Worm (Caenorhabditis elegans) whole organism, L2 larva: ENCODE data around the gene ZC196.4.

Experiments used
- C34F6.9 ChIP-seq: fragments of 150-350 bp; optimal IDR thresholded peaks from 2 replicates; lab custom pipeline; 2014; ENCODE audit warnings: missing biosample characterization, missing genetic modification characterization
- F13H6.1 ChIP-seq: sonication (generic microtip); optimal IDR thresholded peaks from 2 replicates; lab custom pipeline; 2016; ENCODE audit warnings: missing genetic modification characterization, missing compliant biosample characterization
- Y55F3AM.14 ChIP-seq: fragments of 200-800 bp; sonication (Bioruptor generic); optimal IDR thresholded peaks from 2 replicates; lab custom pipeline; 2018; ENCODE audit warnings: mild to moderate bottlenecking, missing genetic modification characterization, missing compliant biosample characterization
- ZK546.5 ChIP-seq: sonication (generic microtip); optimal IDR thresholded peaks from 2 replicates; lab custom pipeline; 2017; ENCODE audit warnings: missing biosample characterization, missing genetic modification characterization
- alr-1 ChIP-seq: fragments of 150-350 bp; optimal IDR thresholded peaks from 2 replicates; lab custom pipeline; 2014; ENCODE audit warnings: missing biosample characterization, missing genetic modification characterization
- aly-2 ChIP-seq: fragments of 150-350 bp; optimal IDR thresholded peaks from 2 replicates; lab custom pipeline; 2014; ENCODE audit warnings: missing biosample characterization, missing genetic modification characterization
- ama-1 ChIP-seq: fragments of 150-350 bp; optimal IDR thresholded peaks from 2 replicates; lab custom pipeline; 2018; ENCODE audit warnings: inconsistent platforms
- blmp-1 ChIP-seq: sonication (generic microtip); optimal IDR thresholded peaks from 2 replicates; lab custom pipeline; 2017; ENCODE audit warnings: missing genetic modification characterization, mild to moderate bottlenecking, missing compliant biosample characterization, antibody characterized with exemption, moderate library complexity; ENCODE audit not compliant: insufficient read depth
- ceh-16 ChIP-seq: fragments of 150-350 bp; optimal IDR thresholded peaks from 2 replicates; lab custom pipeline; 2014; ENCODE audit warnings: missing biosample characterization, missing genetic modification characterization
- ceh-82 ChIP-seq: fragments of 150-350 bp; optimal IDR thresholded peaks from 2 replicates; lab custom pipeline; 2014; ENCODE audit warnings: missing biosample characterization, missing genetic modification characterization
- dmd-4 ChIP-seq: sonication (generic microtip); optimal IDR thresholded peaks from 2 replicates; lab custom pipeline; 2017; ENCODE audit warnings: missing biosample characterization, missing genetic modification characterization
- elt-1 ChIP-seq: fragments of 150-350 bp; optimal IDR thresholded peaks from 2 replicates; lab custom pipeline; 2014; ENCODE audit warnings: missing biosample characterization, missing genetic modification characterization
- elt-3 ChIP-seq: sonication (generic microtip); optimal IDR thresholded peaks from 2 replicates; lab custom pipeline; 2017; ENCODE audit warnings: missing biosample characterization, missing genetic modification characterization
- gmeb-1 ChIP-seq: fragments of 150-350 bp; optimal IDR thresholded peaks from 2 replicates; lab custom pipeline; 2014; ENCODE audit warnings: missing biosample characterization, missing genetic modification characterization
- lin-11 ChIP-seq: fragments of 150-350 bp; sonication (generic microtip); optimal IDR thresholded peaks from 2 replicates; lab custom pipeline; 2014; ENCODE audit warnings: missing biosample characterization, missing genetic modification characterization, inconsistent platforms, mixed read lengths
- lin-13 ChIP-seq: fragments of 150-350 bp; optimal IDR thresholded peaks from 2 replicates; lab custom pipeline; 2014; ENCODE audit warnings: missing biosample characterization, missing genetic modification reagents, missing genetic modification characterization
- lin-39 ChIP-seq: fragments of 150-350 bp; optimal IDR thresholded peaks from 2 replicates; lab custom pipeline; 2014; ENCODE audit warnings: missing biosample characterization, missing genetic modification reagents, missing genetic modification characterization
- lsy-2 ChIP-seq, 2 experiments: fragments of 150-350 bp in 1 of 2; sonication (generic microtip) in 1 of 2; optimal IDR thresholded peaks; 2 replicates each; lab custom pipeline; 2014 to 2017; ENCODE audit warnings: missing biosample characterization in 2 of 2, missing genetic modification characterization in 2 of 2
- mab-5 ChIP-seq: fragments of 150-350 bp; optimal IDR thresholded peaks from 2 replicates; lab custom pipeline; 2014; ENCODE audit warnings: missing biosample characterization, missing genetic modification characterization
- mdl-1 ChIP-seq, 2 experiments: fragments of 150-350 bp in 1 of 2; sonication (generic microtip) in 1 of 2; optimal IDR thresholded peaks; 2 replicates each; lab custom pipeline; 2017; ENCODE audit warnings: missing biosample characterization in 2 of 2, missing genetic modification characterization in 2 of 2
- nhr-10 ChIP-seq: sonication (generic microtip); optimal IDR thresholded peaks from 2 replicates; lab custom pipeline; 2017; ENCODE audit warnings: missing biosample characterization, missing genetic modification characterization
- nhr-11 ChIP-seq: fragments of 150-350 bp; optimal IDR thresholded peaks from 2 replicates; lab custom pipeline; 2014; ENCODE audit warnings: missing biosample characterization, missing genetic modification characterization
- nhr-12 ChIP-seq: fragments of 150-350 bp; optimal IDR thresholded peaks from 2 replicates; lab custom pipeline; 2014; ENCODE audit warnings: missing biosample characterization, missing genetic modification characterization
- nhr-129 ChIP-seq: fragments of 150-350 bp; optimal IDR thresholded peaks from 2 replicates; lab custom pipeline; 2014; ENCODE audit warnings: missing biosample characterization, missing genetic modification characterization
- nhr-21 ChIP-seq: fragments of 150-350 bp; optimal IDR thresholded peaks from 2 replicates; lab custom pipeline; 2014; ENCODE audit warnings: missing biosample characterization, missing genetic modification characterization
- nhr-23 ChIP-seq: fragments of 150-350 bp; optimal IDR thresholded peaks from 2 replicates; lab custom pipeline; 2014; ENCODE audit warnings: missing biosample characterization, missing genetic modification reagents, missing genetic modification characterization
- nhr-237 ChIP-seq: fragments of 150-350 bp; optimal IDR thresholded peaks from 2 replicates; lab custom pipeline; 2014; ENCODE audit warnings: missing biosample characterization, missing genetic modification characterization
- nhr-6 ChIP-seq: fragments of 150-350 bp; optimal IDR thresholded peaks from 2 replicates; lab custom pipeline; 2014; ENCODE audit warnings: missing biosample characterization, missing genetic modification characterization
- peb-1 ChIP-seq: fragments of 150-350 bp; optimal IDR thresholded peaks from 2 replicates; lab custom pipeline; 2014; ENCODE audit warnings: missing biosample characterization, missing genetic modification characterization
- skn-1 ChIP-seq: sonication (generic microtip); optimal IDR thresholded peaks from 2 replicates; lab custom pipeline; 2017; ENCODE audit warnings: missing biosample characterization, missing genetic modification characterization
- sma-3 ChIP-seq: sonication (generic microtip); optimal IDR thresholded peaks from 2 replicates; lab custom pipeline; 2016; ENCODE audit warnings: missing genetic modification reagents, missing genetic modification characterization, missing compliant biosample characterization
- sma-9 ChIP-seq, 2 experiments: fragments of 150-350 bp in 1 of 2; sonication (generic microtip) in 1 of 2; optimal IDR thresholded peaks; 2 replicates each; lab custom pipeline; 2014 to 2016; ENCODE audit warnings: missing genetic modification characterization in 2 of 2, mild to moderate bottlenecking in 1 of 2, missing biosample characterization in 1 of 2, missing compliant biosample characterization in 1 of 2, missing genetic modification reagents in 1 of 2, moderate library complexity in 1 of 2
- snpc-4 ChIP-seq: fragments of 150-350 bp; optimal IDR thresholded peaks from 2 replicates; lab custom pipeline; 2014; ENCODE audit warnings: missing biosample characterization, missing genetic modification characterization
- unc-39 ChIP-seq: fragments of 150-350 bp; optimal IDR thresholded peaks from 2 replicates; lab custom pipeline; 2014; ENCODE audit warnings: missing biosample characterization, missing genetic modification characterization
- unc-55 ChIP-seq: fragments of 150-350 bp; sonication (generic microtip); optimal IDR thresholded peaks from 3 replicates; lab custom pipeline; 2014; ENCODE audit warnings: missing biosample characterization, missing genetic modification reagents, missing genetic modification characterization
- ztf-1 ChIP-seq: fragments of 200-800 bp; sonication (Bioruptor generic); conservative IDR thresholded peaks from 2 replicates; pipeline ENCODE4 v1.3.6; 2022; ENCODE audit warnings: missing genetic modification characterization, missing compliant biosample characterization
- ztf-11 ChIP-seq: sonication (generic microtip); optimal IDR thresholded peaks from 2 replicates; lab custom pipeline; 2017; ENCODE audit warnings: missing biosample characterization, missing genetic modification characterization
- ztf-4 ChIP-seq: fragments of 150-350 bp; optimal IDR thresholded peaks from 2 replicates; lab custom pipeline; 2014; ENCODE audit warnings: missing biosample characterization, missing genetic modification characterization

The ZC196.4 gene

DNA sequence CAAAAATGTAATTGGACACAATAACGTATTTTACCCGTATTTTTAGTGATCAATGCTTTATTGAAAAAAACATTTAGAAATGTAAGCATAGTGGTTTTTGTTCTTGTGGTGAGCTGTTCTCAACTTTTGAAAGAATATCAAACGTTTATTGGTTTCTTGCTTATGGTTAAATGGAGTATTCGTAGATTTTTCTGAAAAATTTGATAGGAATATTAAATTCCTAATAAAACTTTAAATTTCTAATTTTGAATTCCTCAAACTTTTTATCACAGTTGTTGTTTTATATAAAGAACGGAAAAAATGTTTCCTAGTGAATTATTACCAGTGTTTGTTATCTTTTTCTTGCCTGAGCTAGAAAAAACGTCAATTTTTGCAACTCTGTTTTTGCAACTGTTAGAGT lies 20.5 kb downstream of the ZC196.4 start, which contains the start of gene B0507.5:
B0507.5 (plus strand) TSS at position 301 of the 400 bp plus-strand sequence.
- TF ChIP-seq lin-11 (tag; lab: Kevin White, UChicago) = no peak
- no peak for TF ChIP-seq ztf-11 (tag; lab: Kevin White, UChicago)
- no peak for TF ChIP-seq ztf-1 (GFP tag; lab: Robert Waterston, UW)
- no peak for TF ChIP-seq skn-1 (tag; lab: Kevin White, UChicago)
- TF ChIP-seq dmd-4 (tag; lab: Kevin White, UChicago) = no peak
- no peak for TF ChIP-seq nhr-237 (tag; lab: Kevin White, UChicago)
- TF ChIP-seq aly-2 (tag; lab: Kevin White, UChicago) = no peak
- no peak for TF ChIP-seq C34F6.9 (tag; lab: Kevin White, UChicago)
- TF ChIP-seq sma-9 (GFP tag; optimal IDR thresholded peaks at IDR 0.05; lab: Kevin White, UChicago) = no peak
- no peak for TF ChIP-seq sma-9 (tag; optimal IDR thresholded peaks at IDR 0.05; lab: Kevin White, UChicago)
- no peak for TF ChIP-seq nhr-11 (tag; lab: Kevin White, UChicago)
- no peak for TF ChIP-seq alr-1
- TF ChIP-seq ZK546.5 (tag; lab: Kevin White, UChicago) = no peak
- no peak for TF ChIP-seq lin-13
- no peak for TF ChIP-seq mab-5 (tag; lab: Kevin White, UChicago)

DNA sequence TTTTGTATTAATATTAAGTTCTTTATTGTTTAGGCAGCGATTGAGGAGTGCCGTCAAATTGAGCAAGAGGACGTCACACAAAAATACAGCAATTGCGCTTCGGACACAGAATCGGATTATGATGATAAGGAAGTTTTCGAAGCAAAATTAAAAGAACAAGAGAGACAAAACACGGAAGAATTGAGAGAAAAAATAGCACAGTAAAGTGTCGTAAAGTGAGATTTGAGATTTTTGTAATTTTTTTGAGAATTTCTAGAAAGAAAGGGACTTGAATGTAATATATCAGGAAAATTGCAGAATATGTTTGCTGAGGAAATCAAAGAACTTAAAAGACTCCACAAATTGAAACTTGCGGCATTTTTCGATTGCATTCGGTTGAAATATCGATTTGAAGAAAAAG lies 21.8 kb downstream of the ZC196.4 start, which contains the start of gene B0507.4:
B0507.4 (plus strand) TSS at position 301 of the 400 bp plus-strand sequence.
- no peak for TF ChIP-seq ZK546.5 (tag; lab: Kevin White, UChicago)
- no peak for TF ChIP-seq unc-39
- no peak for TF ChIP-seq nhr-23 (tag; lab: Kevin White, UChicago)
- no peak for TF ChIP-seq ztf-4 (tag; lab: Kevin White, UChicago)
- TF ChIP-seq sma-9 (GFP tag; optimal IDR thresholded peaks at IDR 0.05; lab: Kevin White, UChicago) = no peak
- TF ChIP-seq sma-9 (tag; optimal IDR thresholded peaks at IDR 0.05; lab: Kevin White, UChicago) = no peak
- TF ChIP-seq ceh-82 (tag; lab: Kevin White, UChicago) = no peak
- no peak for TF ChIP-seq nhr-10 (tag; lab: Kevin White, UChicago)
- no peak for TF ChIP-seq Y55F3AM.14 (GFP tag; lab: Kevin White, UChicago)
- no peak for TF ChIP-seq ama-1
- no peak for TF ChIP-seq lsy-2 (tag; optimal IDR thresholded peaks at IDR 0.05; lab: Kevin White, UChicago)

DNA sequence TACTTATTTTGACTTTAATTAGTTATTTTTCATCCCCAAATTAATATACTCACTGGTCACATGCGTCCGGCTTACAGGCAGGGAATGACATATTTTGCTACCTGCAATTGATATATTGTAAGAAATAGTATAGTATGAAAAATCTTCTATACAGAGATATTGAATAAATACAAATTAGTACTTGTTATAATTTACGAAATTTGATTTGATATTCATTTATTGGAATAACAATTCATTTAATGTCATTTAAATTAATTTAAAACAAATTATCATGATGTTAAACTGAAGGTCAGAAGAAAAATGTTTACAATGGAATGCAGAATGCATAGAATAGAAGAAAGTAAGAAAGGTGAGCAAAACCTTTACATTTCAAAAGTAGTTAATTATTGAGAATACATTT lies 25.7 kb downstream of the ZC196.4 start, which contains the start of gene B0507.7:
B0507.7 (minus strand) TSS at position 101 of the 400 bp plus-strand sequence.
- no peak for TF ChIP-seq mdl-1 (tag; optimal IDR thresholded peaks at IDR 0.05; lab: Kevin White, UChicago)
- TF ChIP-seq snpc-4 = no peak
- no peak for TF ChIP-seq nhr-237 (tag; lab: Kevin White, UChicago)
- no peak for TF ChIP-seq ztf-4 (tag; lab: Kevin White, UChicago)
- no peak for TF ChIP-seq nhr-6 (tag; lab: Kevin White, UChicago)
- no peak for TF ChIP-seq peb-1 (tag; lab: Kevin White, UChicago)
- no peak for TF ChIP-seq blmp-1 (tag; lab: Kevin White, UChicago)
- no peak for TF ChIP-seq nhr-11 (tag; lab: Kevin White, UChicago)
- no peak for TF ChIP-seq gmeb-1 (tag; lab: Kevin White, UChicago)
- TF ChIP-seq lin-13 = no peak
- no peak for TF ChIP-seq F13H6.1 (tag; lab: Kevin White, UChicago)
- no peak for TF ChIP-seq elt-1 (tag; lab: Kevin White, UChicago)
- TF ChIP-seq nhr-129 (tag; lab: Kevin White, UChicago) = no peak
- TF ChIP-seq C34F6.9 (tag; lab: Kevin White, UChicago) = no peak
- TF ChIP-seq nhr-12 (tag; lab: Kevin White, UChicago) = no peak
- no peak for TF ChIP-seq sma-3 (GFP tag; lab: Kevin White, UChicago)
- no peak for TF ChIP-seq nhr-21 (tag; lab: Kevin White, UChicago)
- no peak for TF ChIP-seq unc-55 (GFP tag; lab: Kevin White, UChicago)
- no peak for TF ChIP-seq nhr-23 (tag; lab: Kevin White, UChicago)

DNA sequence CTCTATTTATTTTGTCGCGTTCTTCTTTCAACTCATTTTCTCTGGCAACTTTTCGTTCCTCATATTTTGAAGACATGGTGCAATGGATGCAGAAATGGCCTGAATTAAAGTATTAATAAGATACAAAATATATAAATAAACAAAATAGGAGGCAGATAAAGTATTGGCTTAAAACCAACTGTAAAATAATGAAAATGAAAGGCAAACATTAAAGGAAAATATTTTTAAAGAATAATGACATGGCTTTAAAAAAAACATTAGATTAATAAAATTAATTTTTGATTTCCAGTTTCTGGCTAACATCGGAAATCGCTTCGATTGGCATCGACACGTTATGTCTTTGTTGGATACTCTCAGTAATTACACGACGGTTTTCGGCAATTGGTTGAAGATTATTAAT lies 27.5 kb downstream of the ZC196.4 start, which contains the start of gene ddn-1:
ddn-1 (minus strand) TSS at position 101 of the 400 bp plus-strand sequence.
- TF ChIP-seq lin-39 (tag; lab: Kevin White, UChicago) = no peak
- no peak for TF ChIP-seq C34F6.9 (tag; lab: Kevin White, UChicago)
- TF ChIP-seq nhr-237 (tag; lab: Kevin White, UChicago) = no peak
- no peak for TF ChIP-seq ceh-16 (tag; lab: Kevin White, UChicago)
- no peak for TF ChIP-seq elt-3 (tag; lab: Kevin White, UChicago)
